Fruit fly (Drosophila melanogaster): Measurements from ENCODE around the gene CG17834.
A peak's percentile ranks its signal among the peaks of the same experiment; 100 is the strongest.

The CG17834 gene

dm6 chr2L:8541469-8542233 lies 12.7 kb downstream of the CG17834 start, which contains the start of gene Sema1a (continued):
- peak; percentile 42 for TF ChIP-seq CG10543 (GFP tag; optimal IDR thresholded peaks at IDR 0.05)
- TF ChIP-seq br (optimal IDR thresholded peaks at IDR 0.05): no peak
- no peak for TF ChIP-seq Sin3A (optimal IDR thresholded peaks at IDR 0.05)
- peak; percentile 22 for TF ChIP-seq ab (GFP tag; optimal IDR thresholded peaks at IDR 0.05)
- peak; percentile 50 for TF ChIP-seq CG18619 (GFP tag; optimal IDR thresholded peaks at IDR 0.05)
- peak; percentile 9 for TF ChIP-seq CG7745 (tag; optimal IDR thresholded peaks at IDR 0.05)

- TF ChIP-seq Xrp1 (GFP tag; IDR thresholded peaks at IDR 0.05) (0 out of 2 replicates have a peak, but pooled peaks have one; percentile 4), en (GFP tag; optimal IDR thresholded peaks at IDR 0.05) (no peak), CG4730 (GFP tag; IDR thresholded peaks at IDR 0.05) (no peak), Rx (GFP tag; IDR thresholded peaks at IDR 0.05) (no peak), pan (optimal IDR thresholded peaks at IDR 0.05) (no peak), pan (GFP tag; optimal IDR thresholded peaks at IDR 0.05 in 1 of 2, IDR thresholded peaks at IDR 0.05 in 1 of 2) (peak in 1 of 2 experiments; percentile 6), sens (GFP tag) (peak; percentile 50), al (GFP tag; IDR thresholded peaks at IDR 0.05) (no peak), D19A (tag; optimal IDR thresholded peaks at IDR 0.05) (peak; percentile 64), lilli (GFP tag; optimal IDR thresholded peaks at IDR 0.05) (no peak), sna (GFP tag; IDR thresholded peaks at IDR 0.05; ENCODE audit: partially characterized antibody) (0 out of 2 replicates have a peak, but pooled peaks have one; percentile 23), Elba2 (GFP tag; optimal IDR thresholded peaks at IDR 0.05) (peak; percentile 82), Trl (optimal IDR thresholded peaks at IDR 0.05) (peak; percentile 73 to 79), Trl (GFP tag; optimal IDR thresholded peaks at IDR 0.05) (no peak), CG8089 (GFP tag; optimal IDR thresholded peaks at IDR 0.05) (no peak)
Observed at dm6 chr2L:8542234-8542572, 13.3 kb downstream of the CG17834 start.

- TF ChIP-seq Trl (optimal IDR thresholded peaks at IDR 0.05) (peak in 1 of 2 experiments; percentile 89), Trl (GFP tag; optimal IDR thresholded peaks at IDR 0.05) (no peak), prd (optimal IDR thresholded peaks at IDR 0.05) (no peak), prd (GFP tag; IDR thresholded peaks at IDR 0.05) (no peak), pfk (GFP tag; optimal IDR thresholded peaks at IDR 0.05) (no peak), kay (GFP tag; optimal IDR thresholded peaks at IDR 0.05) (no peak), CG9727 (GFP tag; optimal IDR thresholded peaks at IDR 0.05) (no peak), ci (GFP tag; IDR thresholded peaks at IDR 0.05) (no peak), Rx (GFP tag; IDR thresholded peaks at IDR 0.05) (no peak), CG11456 (GFP tag; IDR thresholded peaks at IDR 0.05) (no peak), Tbp (GFP tag; optimal IDR thresholded peaks at IDR 0.05) (no peak), bigmax (GFP tag; optimal IDR thresholded peaks at IDR 0.05) (no peak), pita (GFP tag; optimal IDR thresholded peaks at IDR 0.05) (no peak), CG8290 (GFP tag; optimal IDR thresholded peaks at IDR 0.05) (no peak), CG8290 (tag; optimal IDR thresholded peaks at IDR 0.05) (no peak), CG30020 (tag; optimal IDR thresholded peaks at IDR 0.05) (no peak), mld (GFP tag; IDR thresholded peaks at IDR 0.05; ENCODE audit: partially characterized antibody) (no peak), CG7271 (tag; optimal IDR thresholded peaks at IDR 0.05) (no peak), al (GFP tag; IDR thresholded peaks at IDR 0.05) (no peak), yki (optimal IDR thresholded peaks at IDR 0.05) (peak; percentile 75), sna (GFP tag; IDR thresholded peaks at IDR 0.05; ENCODE audit: partially characterized antibody) (0 out of 2 replicates have a peak, but pooled peaks have one; percentile 7), CG8089 (GFP tag; optimal IDR thresholded peaks at IDR 0.05) (no peak)
Observed at dm6 chr2L:8542639-8543038, 13.7 kb downstream of the CG17834 start.

- no peak for TF ChIP-seq hkb (optimal IDR thresholded peaks at IDR 0.05)
- no peak for TF ChIP-seq hkb (GFP tag; IDR thresholded peaks at IDR 0.05)
- no peak for TF ChIP-seq eve (GFP tag; optimal IDR thresholded peaks at IDR 0.05)
- TF ChIP-seq Hmr (GFP tag; optimal IDR thresholded peaks at IDR 0.05): peak; percentile 16
- peak; percentile 72 for TF ChIP-seq vvl (GFP tag; IDR thresholded peaks at IDR 0.05)
- TF ChIP-seq CG4617 (GFP tag; optimal IDR thresholded peaks at IDR 0.05; ENCODE audit: borderline replicate concordance): peak; percentile 3
- TF ChIP-seq fd102C (GFP tag; optimal IDR thresholded peaks at IDR 0.05): no peak
- no peak for TF ChIP-seq CG13296 (GFP tag; optimal IDR thresholded peaks at IDR 0.05)
- TF ChIP-seq CG6854 (GFP tag; optimal IDR thresholded peaks at IDR 0.05): no peak
- no peak for TF ChIP-seq run (tag; optimal IDR thresholded peaks at IDR 0.05)
- TF ChIP-seq CG32767 (GFP tag; IDR thresholded peaks at IDR 0.05): no peak
- TF ChIP-seq CG10274 (GFP tag; optimal IDR thresholded peaks at IDR 0.05): no peak
- TF ChIP-seq CG2875 (GFP tag; optimal IDR thresholded peaks at IDR 0.05): peak; percentile 41
Observed at dm6 chr2L:8543102-8543501, 14.2 kb downstream of the CG17834 start.
